Fruit fly (Drosophila melanogaster) whole organism, embryonic: ENCODE data around the gene CG34310.

Source experiments
- ATbp ChIP-seq: fragments of 200-800 bp; sonication (Bioruptor generic); optimal IDR thresholded peaks from 2 replicates; lab custom pipeline; 2017; ENCODE audit warnings: missing biosample characterization, mild to moderate bottlenecking, missing genetic modification characterization, missing genetic modification reagents
- Ada2b ChIP-seq: fragments of 200-800 bp; sonication (Bioruptor generic); IDR thresholded peaks from 2 replicates; pipeline ENCODE4 v1.3.6; 2022; ENCODE audit warnings: missing biosample characterization, missing genetic modification characterization
- Blimp-1 ChIP-seq: fragments of 200-800 bp; sonication (Bioruptor generic); optimal IDR thresholded peaks from 3 replicates; lab custom pipeline; 2018; ENCODE audit warnings: missing biosample characterization, missing genetic modification characterization, mild to moderate bottlenecking, moderate library complexity, missing genetic modification reagents
- CG10321 ChIP-seq: fragments of 200-800 bp; sonication (Bioruptor generic); IDR thresholded peaks from 2 replicates; pipeline ENCODE4 v1.3.6; 2022; ENCODE audit warnings: missing biosample characterization, missing genetic modification characterization
- CG10654 ChIP-seq: fragments of 200-800 bp; sonication (Bioruptor generic); optimal IDR thresholded peaks from 2 replicates; lab custom pipeline; 2016; ENCODE audit warnings: missing biosample characterization, missing genetic modification characterization
- CG10959 ChIP-seq: fragments of 200-800 bp; sonication (Bioruptor generic); IDR thresholded peaks from 2 replicates; pipeline ENCODE4 v1.3.6; 2022; ENCODE audit warnings: missing biosample characterization, missing genetic modification characterization
- CG11085 ChIP-seq: fragments of 200-800 bp; sonication (Bioruptor generic); IDR thresholded peaks from 2 replicates; pipeline ENCODE4 v1.3.6; 2022; ENCODE audit warnings: missing biosample characterization, missing genetic modification characterization
- CG11247 ChIP-seq: fragments of 200-800 bp; sonication (Bioruptor generic); IDR thresholded peaks from 2 replicates; pipeline ENCODE4 v1.3.6; 2022; ENCODE audit warnings: missing biosample characterization, missing genetic modification characterization
- CG11560 ChIP-seq: fragments of 200-800 bp; sonication (Bioruptor generic); IDR thresholded peaks from 3 replicates; pipeline ENCODE4 v1.3.6; 2022; ENCODE audit warnings: missing biosample characterization, missing genetic modification characterization
- CG11695 ChIP-seq: fragments of 200-800 bp; sonication (Bioruptor generic); IDR thresholded peaks from 3 replicates; pipeline ENCODE4 v1.3.6; 2022; ENCODE audit warnings: missing biosample characterization, missing genetic modification characterization
- CG13123 ChIP-seq: fragments of 200-800 bp; sonication (Bioruptor generic); optimal IDR thresholded peaks from 2 replicates; lab custom pipeline; 2016; ENCODE audit warnings: missing biosample characterization, missing genetic modification characterization
- CG13424 ChIP-seq: fragments of 200-800 bp; sonication (Bioruptor generic); optimal IDR thresholded peaks from 2 replicates; lab custom pipeline; 2019; ENCODE audit warnings: missing biosample characterization, mild to moderate bottlenecking, missing genetic modification characterization, moderate library complexity
- CG15269 ChIP-seq: fragments of 200-800 bp; sonication (Bioruptor generic); optimal IDR thresholded peaks from 2 replicates; lab custom pipeline; 2018; ENCODE audit warnings: missing biosample characterization, mild to moderate bottlenecking, missing genetic modification characterization, moderate library complexity
- CG16863 ChIP-seq: fragments of 200-800 bp; sonication (Bioruptor generic); optimal IDR thresholded peaks from 3 replicates; lab custom pipeline; 2016; ENCODE audit warnings: missing biosample characterization, missing genetic modification characterization
- CG17361 ChIP-seq: fragments of 200-800 bp; sonication (Bioruptor generic); IDR thresholded peaks from 3 replicates; pipeline ENCODE4 v1.3.6; 2022; ENCODE audit warnings: missing biosample characterization, missing genetic modification characterization
- CG17385 ChIP-seq: fragments of 200-800 bp; sonication (Bioruptor generic); optimal IDR thresholded peaks from 3 replicates; lab custom pipeline; 2018; ENCODE audit warnings: missing biosample characterization, mild to moderate bottlenecking, missing genetic modification characterization
- CG18619 ChIP-seq: fragments of 200-800 bp; sonication (Bioruptor generic); optimal IDR thresholded peaks from 3 replicates; lab custom pipeline; 2017; ENCODE audit warnings: missing biosample characterization, mild to moderate bottlenecking, missing genetic modification characterization
- CG2678 ChIP-seq: fragments of 200-800 bp; sonication (Bioruptor generic); optimal IDR thresholded peaks from 3 replicates; lab custom pipeline; 2019; ENCODE audit warnings: missing biosample characterization, mild to moderate bottlenecking, missing genetic modification characterization, moderate library complexity
- CG2712 ChIP-seq: fragments of 200-800 bp; optimal IDR thresholded peaks from 3 replicates; lab custom pipeline; 2019; ENCODE audit warnings: missing biosample characterization, mild to moderate bottlenecking, missing genetic modification characterization, moderate library complexity
- CG4328 ChIP-seq: fragments of 200-800 bp; sonication (Bioruptor generic); optimal IDR thresholded peaks from 3 replicates; lab custom pipeline; 2017; ENCODE audit warnings: missing biosample characterization, missing genetic modification reagents, missing genetic modification characterization
- CG4424 ChIP-seq: fragments of 200-800 bp; sonication (Bioruptor generic); optimal IDR thresholded peaks from 3 replicates; lab custom pipeline; 2016; ENCODE audit warnings: missing biosample characterization, missing genetic modification characterization
- CG6854 ChIP-seq: fragments of 200-800 bp; sonication (Bioruptor generic); optimal IDR thresholded peaks from 3 replicates; lab custom pipeline; 2017; ENCODE audit warnings: missing biosample characterization, mild to moderate bottlenecking, missing genetic modification characterization
- CG7839 ChIP-seq: fragments of 200-800 bp; sonication (Bioruptor generic); optimal IDR thresholded peaks from 3 replicates; lab custom pipeline; 2018; ENCODE audit warnings: missing biosample characterization, mild to moderate bottlenecking, missing genetic modification characterization, moderate library complexity
- CG9817 ChIP-seq: fragments of 200-800 bp; sonication (Bioruptor generic); optimal IDR thresholded peaks from 2 replicates; lab custom pipeline; 2018; ENCODE audit warnings: missing biosample characterization, mild to moderate bottlenecking, missing genetic modification characterization, moderate library complexity
- H2.0 ChIP-seq: fragments of 200-800 bp; sonication (Bioruptor generic); IDR thresholded peaks from 2 replicates; pipeline ENCODE4 v1.3.6; 2022; ENCODE audit warnings: missing biosample characterization, missing genetic modification characterization
- HLH3B ChIP-seq: fragments of 200-800 bp; sonication (Bioruptor generic); IDR thresholded peaks from 2 replicates; pipeline ENCODE4 v1.3.6; 2022; ENCODE audit warnings: missing biosample characterization, missing genetic modification characterization
- HLH4C ChIP-seq: fragments of 200-800 bp; sonication (Bioruptor generic); IDR thresholded peaks from 3 replicates; pipeline ENCODE4 v1.3.6; 2022; ENCODE audit warnings: missing biosample characterization, missing genetic modification characterization; ENCODE audit not compliant: partially characterized antibody
- Myb ChIP-seq: fragments of 200-800 bp; sonication (Bioruptor generic); optimal IDR thresholded peaks from 2 replicates; lab custom pipeline; 2016; ENCODE audit warnings: missing biosample characterization, missing genetic modification characterization
- NfI ChIP-seq: fragments of 200-800 bp; sonication (Bioruptor generic); optimal IDR thresholded peaks from 3 replicates; lab custom pipeline; 2018; ENCODE audit warnings: missing biosample characterization, mild to moderate bottlenecking, missing genetic modification characterization, moderate library complexity
- Oaz ChIP-seq: fragments of 200-800 bp; sonication (Bioruptor generic); IDR thresholded peaks from 2 replicates; pipeline ENCODE4 v1.3.6; 2022; ENCODE audit warnings: missing biosample characterization, missing genetic modification characterization
- az2 ChIP-seq: fragments of 200-800 bp; sonication (Bioruptor generic); optimal IDR thresholded peaks from 3 replicates; lab custom pipeline; 2016; ENCODE audit warnings: missing biosample characterization, missing genetic modification characterization
- ci ChIP-seq: fragments of 200-800 bp; sonication (Bioruptor generic); IDR thresholded peaks from 3 replicates; pipeline ENCODE4 v1.3.6; 2022; ENCODE audit warnings: missing biosample characterization, missing genetic modification characterization
- dan ChIP-seq: fragments of 200-800 bp; sonication (Bioruptor generic); IDR thresholded peaks from 2 replicates; pipeline ENCODE4 v1.3.6; 2022; ENCODE audit warnings: missing biosample characterization, missing genetic modification characterization
- dimm ChIP-seq: fragments of 200-800 bp; sonication (Bioruptor generic); IDR thresholded peaks from 2 replicates; pipeline ENCODE4 v1.3.6; 2022; ENCODE audit warnings: missing biosample characterization, missing genetic modification characterization
- dmrt11E ChIP-seq: fragments of 200-800 bp; sonication (Bioruptor generic); optimal IDR thresholded peaks from 3 replicates; lab custom pipeline; 2018; ENCODE audit warnings: missing biosample characterization, mild to moderate bottlenecking, missing genetic modification characterization, moderate library complexity
- gsb-n ChIP-seq: fragments of 200-800 bp; sonication (Bioruptor generic); optimal IDR thresholded peaks from 3 replicates; lab custom pipeline; 2018; ENCODE audit warnings: missing biosample characterization, mild to moderate bottlenecking, missing genetic modification characterization
- ind ChIP-seq: fragments of 200-800 bp; sonication (Bioruptor generic); optimal IDR thresholded peaks from 3 replicates; lab custom pipeline; 2016; ENCODE audit warnings: missing biosample characterization, missing genetic modification characterization
- lmd ChIP-seq: fragments of 200-800 bp; sonication (Bioruptor generic); IDR thresholded peaks from 2 replicates; pipeline ENCODE4 v1.3.6; 2022; ENCODE audit warnings: missing biosample characterization, missing genetic modification characterization
- lola ChIP-seq, 3 experiments: fragments of >200 bp in 2 of 3; fragments of 200-800 bp in 1 of 3; sonication (Bioruptor generic) in 1 of 3; optimal IDR thresholded peaks; 2 replicates each; lab custom pipeline; 2017 to 2019; ENCODE audit warnings: missing biosample characterization in 3 of 3, missing genetic modification characterization in 3 of 3, mild to moderate bottlenecking in 1 of 3, moderate library complexity in 1 of 3
- row ChIP-seq: fragments of 200-800 bp; sonication (Bioruptor generic); IDR thresholded peaks from 3 replicates; pipeline ENCODE4 v1.3.6; 2022; ENCODE audit warnings: missing biosample characterization, missing genetic modification characterization
- sens-2 ChIP-seq: fragments of 200-800 bp; sonication (Bioruptor generic); IDR thresholded peaks from 2 replicates; pipeline ENCODE4 v1.3.6; 2022; ENCODE audit warnings: missing biosample characterization, missing genetic modification characterization
- seq ChIP-seq: fragments of 200-800 bp; sonication (Bioruptor generic); IDR thresholded peaks from 2 replicates; pipeline ENCODE4 v1.3.6; 2022; ENCODE audit warnings: missing biosample characterization, missing genetic modification characterization
- sisA ChIP-seq: fragments of 200-800 bp; sonication (Bioruptor generic); IDR thresholded peaks from 2 replicates; pipeline ENCODE4 v1.3.6; 2022; ENCODE audit warnings: missing biosample characterization, missing genetic modification characterization
- slbo ChIP-seq: fragments of 200-800 bp; sonication (Bioruptor generic); IDR thresholded peaks from 2 replicates; pipeline ENCODE4 v1.3.6; 2022; ENCODE audit warnings: missing biosample characterization, missing genetic modification characterization
- sob ChIP-seq: fragments of 200-800 bp; sonication (Bioruptor generic); IDR thresholded peaks from 2 replicates; pipeline ENCODE4 v1.3.6; 2022; ENCODE audit warnings: missing biosample characterization, missing genetic modification characterization
- ssp ChIP-seq: fragments of 200-800 bp; sonication (Bioruptor generic); IDR thresholded peaks from 2 replicates; pipeline ENCODE4 v1.3.6; 2022; ENCODE audit warnings: missing biosample characterization, missing genetic modification characterization
- ttk ChIP-seq: fragments of 200-800 bp; sonication (Bioruptor generic); IDR thresholded peaks from 2 replicates; pipeline ENCODE4 v2.1.2; 2022; ENCODE audit warnings: missing biosample characterization, missing genetic modification characterization
- unpg ChIP-seq: fragments of 200-800 bp; sonication (Bioruptor generic); optimal IDR thresholded peaks from 3 replicates; lab custom pipeline; 2018; ENCODE audit warnings: missing biosample characterization, mild to moderate bottlenecking, missing genetic modification characterization, moderate library complexity
- vvl ChIP-seq: fragments of 200-800 bp; sonication (Bioruptor generic); IDR thresholded peaks from 2 replicates; pipeline ENCODE4 v1.3.6; 2022; ENCODE audit warnings: missing biosample characterization, missing genetic modification characterization
- wdn ChIP-seq: fragments of 200-800 bp; sonication (Bioruptor generic); IDR thresholded peaks from 2 replicates; pipeline ENCODE4 v1.3.6; 2022; ENCODE audit warnings: missing biosample characterization, missing genetic modification characterization
- zen ChIP-seq: fragments of 200-800 bp; sonication (Bioruptor generic); optimal IDR thresholded peaks from 3 replicates; lab custom pipeline; 2018; ENCODE audit warnings: missing biosample characterization, mild to moderate bottlenecking, missing genetic modification characterization, moderate library complexity

CG34310 gene

DNA sequence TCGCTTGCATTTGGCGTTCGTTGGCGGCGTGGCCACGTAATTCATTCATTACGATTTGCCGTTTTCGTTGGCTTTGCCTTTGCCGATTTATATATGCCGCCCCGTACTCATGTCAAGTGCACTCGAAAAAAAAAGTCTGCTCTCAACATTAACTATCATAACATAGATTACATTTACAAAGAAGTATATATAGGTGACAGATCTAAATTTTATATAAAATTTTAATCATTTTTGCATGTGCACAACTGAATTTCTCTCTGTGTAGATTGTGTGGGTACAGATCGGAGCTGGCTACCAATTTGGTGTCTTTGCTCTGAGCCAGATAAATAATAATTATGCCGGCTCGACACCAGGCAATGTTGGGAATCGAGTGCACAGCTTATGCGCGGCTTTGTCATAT is 34.9 kb downstream of the CG34310 start:
- TF ChIP-seq HLH4C (GFP tag; lab: Robert Waterston, UW) (no peak), lmd (GFP tag; lab: Robert Waterston, UW) (peak; percentile 41; the same call in 1 of the 2 replicates), sens-2 (peak; percentile 42; the same call in 1 of the 2 replicates), ind (peak; percentile 49), Myb (peak; percentile 8), CG11695 (GFP tag; lab: Robert Waterston, UW) (peak; percentile 20; the same call in 1 of the 3 replicates), CG4424 (GFP tag; lab: Kevin White, UChicago) (peak; percentile 54), ttk (GFP tag; lab: Robert Waterston, UW) (peak; percentile 42), Ada2b (peak; percentile 43; the same call in 1 of the 2 replicates), CG10654 (peak; percentile 20), CG6854 (GFP tag; lab: Kevin White, UChicago) (no peak), CG15269 (peak; percentile 58), ATbp (GFP tag; lab: Kevin White, UChicago) (peak; percentile 13), Oaz (GFP tag; lab: Robert Waterston, UW) (0 out of 2 replicates have a peak, but pooled peaks have one; percentile 32), wdn (GFP tag; lab: Robert Waterston, UW) (no peak), H2.0 (GFP tag; lab: Robert Waterston, UW) (peak; percentile 40), dan (GFP tag; lab: Robert Waterston, UW) (0 out of 2 replicates have a peak, but pooled peaks have one; percentile 23), unpg (GFP tag; lab: Kevin White, UChicago) (peak; percentile 65), zen (peak; percentile 68), Blimp-1 (peak; percentile 45), CG18619 (peak; percentile 15), lola (GFP tag; optimal IDR thresholded peaks at IDR 0.05; lab: Kevin White, UChicago) (peak in 1 of 3 experiments; percentile 22), CG7839 (tag; lab: Kevin White, UChicago) (peak; percentile 58), az2 (GFP tag; lab: Kevin White, UChicago) (peak; percentile 38), CG10321 (no peak), CG11560 (tag; lab: Robert Waterston, UW) (no peak), sob (GFP tag; lab: Robert Waterston, UW) (peak; percentile 60; the same call in 1 of the 2 replicates), seq (GFP tag; lab: Robert Waterston, UW) (peak; percentile 63; the same call in 1 of the 2 replicates), vvl (peak; percentile 81), NfI (GFP tag; lab: Kevin White, UChicago) (peak; percentile 27), CG13424 (tag; lab: Kevin White, UChicago) (peak; percentile 35), CG11085 (GFP tag; lab: Robert Waterston, UW) (0 out of 2 replicates have a peak, but pooled peaks have one; percentile 18), ssp (GFP tag; lab: Robert Waterston, UW) (peak; percentile 32; the same call in 1 of the 2 replicates), CG4328 (no peak), CG10959 (GFP tag; lab: Robert Waterston, UW) (no peak), HLH3B (peak; percentile 70), ci (GFP tag; lab: Robert Waterston, UW) (peak; percentile 67), gsb-n (peak; percentile 3), CG17385 (peak; percentile 8), slbo (GFP tag; lab: Robert Waterston, UW) (peak; percentile 71), sisA (GFP tag; lab: Robert Waterston, UW) (peak; percentile 63), dimm (GFP tag; lab: Robert Waterston, UW) (no peak), CG9817 (tag; lab: Kevin White, UChicago) (peak; percentile 16), CG2712 (tag; lab: Kevin White, UChicago) (peak; percentile 61), CG17361 (GFP tag; lab: Robert Waterston, UW) (peak; percentile 39; the same call in 1 of the 3 replicates), CG11247 (GFP tag; lab: Robert Waterston, UW) (0 out of 2 replicates have a peak, but pooled peaks have one; percentile 34), row (GFP tag; lab: Robert Waterston, UW) (peak; percentile 68), dmrt11E (tag; lab: Kevin White, UChicago) (peak; percentile 46), CG13123 (GFP tag; lab: Kevin White, UChicago) (peak; percentile 2), CG2678 (tag; lab: Kevin White, UChicago) (peak; percentile 49), CG16863 (GFP tag; lab: Kevin White, UChicago) (peak; percentile 8)
